Worm (Caenorhabditis elegans) whole organism, midembryonic: ENCODE results near the gene nhr-183.

ENCODE experiments used
- flt-1 ChIP-seq: fragments of 200-800 bp; sonication (Bioruptor generic); IDR thresholded peaks from 2 replicates; pipeline ENCODE4 v1.3.6; 2022; ENCODE audit warnings: missing genetic modification characterization, missing compliant biosample characterization
- ref-1 ChIP-seq: fragments of 200-800 bp; sonication (Bioruptor generic); conservative IDR thresholded peaks from 2 replicates; pipeline ENCODE4 v1.3.6; 2022; ENCODE audit warnings: missing genetic modification reagents, missing genetic modification characterization, missing compliant biosample characterization
- ztf-29 ChIP-seq: fragments of 200-800 bp; sonication (Bioruptor generic); IDR thresholded peaks from 2 replicates; pipeline ENCODE4 v1.3.6; 2022; ENCODE audit warnings: missing genetic modification reagents, missing genetic modification characterization, missing compliant biosample characterization

DNA sequence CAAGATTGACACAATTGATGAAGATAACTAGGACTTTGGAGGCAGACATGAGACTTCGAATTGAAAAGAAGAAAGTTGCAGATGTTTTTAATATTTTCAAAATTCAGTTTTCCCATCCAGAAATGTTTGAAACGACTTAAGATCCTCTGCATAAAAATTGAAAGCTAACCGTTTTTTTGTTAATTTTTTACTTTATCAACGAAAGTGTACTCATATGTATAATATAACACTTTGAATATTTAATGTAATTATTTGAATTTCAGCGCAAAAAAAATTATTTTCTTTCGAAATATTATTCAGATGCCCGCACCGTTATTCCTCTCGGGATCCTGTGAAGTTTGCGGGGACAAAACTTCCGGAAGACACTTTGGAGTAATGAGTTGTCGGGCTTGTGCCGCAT lies 37.5 kb downstream of the nhr-183 start, which contains the start of gene nhr-18:
- TF ChIP-seq ztf-29 (GFP tag; lab: Robert Waterston, UW) (no peak), ref-1 (GFP tag; lab: Robert Waterston, UW) (no peak), flt-1 (GFP tag; lab: Robert Waterston, UW) (no peak)
